Fruit fly (Drosophila melanogaster) whole organism, embryonic: Measurements from ENCODE around the gene CG1738.

ENCODE experiments used
- Antp ChIP-seq: fragments of 200-800 bp; sonication (Bioruptor generic); optimal IDR thresholded peaks from 3 replicates; lab custom pipeline; 2016; ENCODE audit warnings: missing biosample characterization, missing genetic modification characterization
- Blimp-1 ChIP-seq: fragments of 200-800 bp; sonication (Bioruptor generic); optimal IDR thresholded peaks from 3 replicates; lab custom pipeline; 2018; ENCODE audit warnings: missing biosample characterization, missing genetic modification characterization, mild to moderate bottlenecking, moderate library complexity, missing genetic modification reagents
- CG10274 ChIP-seq: fragments of 200-800 bp; sonication (Bioruptor generic); optimal IDR thresholded peaks from 3 replicates; lab custom pipeline; 2017; ENCODE audit warnings: missing biosample characterization, mild to moderate bottlenecking, missing genetic modification characterization
- CG12219 ChIP-seq: fragments of 200-800 bp; sonication (Bioruptor generic); optimal IDR thresholded peaks from 3 replicates; lab custom pipeline; 2018; ENCODE audit warnings: missing biosample characterization, mild to moderate bottlenecking, missing genetic modification characterization
- CG13424 ChIP-seq: fragments of 200-800 bp; sonication (Bioruptor generic); optimal IDR thresholded peaks from 2 replicates; lab custom pipeline; 2019; ENCODE audit warnings: missing biosample characterization, mild to moderate bottlenecking, missing genetic modification characterization, moderate library complexity
- CG14667 ChIP-seq: fragments of 200-800 bp; sonication (Bioruptor generic); IDR thresholded peaks from 2 replicates; pipeline ENCODE4 v1.3.6; 2022; ENCODE audit warnings: missing biosample characterization, missing genetic modification characterization
- CG14710 ChIP-seq: fragments of 200-800 bp; sonication (Bioruptor generic); optimal IDR thresholded peaks from 3 replicates; lab custom pipeline; 2019; ENCODE audit warnings: missing biosample characterization, mild to moderate bottlenecking, missing genetic modification characterization, moderate library complexity
- CG15601 ChIP-seq: fragments of 200-800 bp; sonication (Bioruptor generic); optimal IDR thresholded peaks from 3 replicates; lab custom pipeline; 2019; ENCODE audit warnings: missing biosample characterization, mild to moderate bottlenecking, missing genetic modification characterization, moderate library complexity
- CG17612 ChIP-seq: fragments of 200-800 bp; sonication (Bioruptor generic); IDR thresholded peaks from 2 replicates; pipeline ENCODE4 v1.3.6; 2022; ENCODE audit warnings: missing biosample characterization, missing genetic modification characterization
- CG18262 ChIP-seq: fragments of 200-800 bp; optimal IDR thresholded peaks from 3 replicates; lab custom pipeline; 2019; ENCODE audit warnings: missing biosample characterization, mild to moderate bottlenecking, missing genetic modification characterization, moderate library complexity
- CG18764 ChIP-seq: fragments of 200-800 bp; sonication (Bioruptor generic); optimal IDR thresholded peaks from 3 replicates; lab custom pipeline; 2016; ENCODE audit warnings: missing biosample characterization, missing genetic modification characterization
- CG2678 ChIP-seq: fragments of 200-800 bp; sonication (Bioruptor generic); optimal IDR thresholded peaks from 3 replicates; lab custom pipeline; 2019; ENCODE audit warnings: missing biosample characterization, mild to moderate bottlenecking, missing genetic modification characterization, moderate library complexity
- CG30403 ChIP-seq: fragments of 200-800 bp; sonication (Bioruptor generic); optimal IDR thresholded peaks from 3 replicates; lab custom pipeline; 2016; ENCODE audit warnings: missing biosample characterization, missing genetic modification characterization
- CG31388 ChIP-seq: fragments of 200-800 bp; sonication (Bioruptor generic); optimal IDR thresholded peaks from 2 replicates; lab custom pipeline; 2016; ENCODE audit warnings: missing biosample characterization, missing genetic modification characterization
- CG32772 ChIP-seq: fragments of 200-800 bp; sonication (Bioruptor generic); IDR thresholded peaks from 2 replicates; pipeline ENCODE4 v1.3.6; 2022; ENCODE audit warnings: missing biosample characterization, missing genetic modification characterization
- CG4360 ChIP-seq: fragments of 200-800 bp; sonication (Bioruptor generic); IDR thresholded peaks from 2 replicates; pipeline ENCODE4 v1.3.6; 2022; ENCODE audit warnings: missing biosample characterization, missing genetic modification characterization
- CG6813 ChIP-seq: fragments of 200-800 bp; sonication (Bioruptor generic); optimal IDR thresholded peaks from 2 replicates; lab custom pipeline; 2017; ENCODE audit warnings: missing biosample characterization, missing genetic modification characterization, mild to moderate bottlenecking, moderate library complexity, missing genetic modification reagents
- CG7372 ChIP-seq: fragments of 200-800 bp; sonication (Bioruptor generic); IDR thresholded peaks from 2 replicates; pipeline ENCODE4 v1.3.6; 2022; ENCODE audit warnings: missing biosample characterization, missing genetic modification characterization
- CG7839 ChIP-seq: fragments of 200-800 bp; sonication (Bioruptor generic); optimal IDR thresholded peaks from 3 replicates; lab custom pipeline; 2018; ENCODE audit warnings: missing biosample characterization, mild to moderate bottlenecking, missing genetic modification characterization, moderate library complexity
- CG9609 ChIP-seq: fragments of 200-800 bp; sonication (Bioruptor generic); optimal IDR thresholded peaks from 3 replicates; lab custom pipeline; 2016; ENCODE audit warnings: missing biosample characterization, missing genetic modification characterization
- CG9797 ChIP-seq: fragments of 200-800 bp; sonication (Bioruptor generic); optimal IDR thresholded peaks from 3 replicates; lab custom pipeline; 2018; ENCODE audit warnings: missing biosample characterization, mild to moderate bottlenecking, missing genetic modification characterization
- CG9817 ChIP-seq: fragments of 200-800 bp; sonication (Bioruptor generic); optimal IDR thresholded peaks from 2 replicates; lab custom pipeline; 2018; ENCODE audit warnings: missing biosample characterization, mild to moderate bottlenecking, missing genetic modification characterization, moderate library complexity
- Lhr ChIP-seq: fragments of 200-800 bp; sonication (Bioruptor generic); optimal IDR thresholded peaks from 3 replicates; lab custom pipeline; 2017; ENCODE audit warnings: mild to moderate bottlenecking, missing biosample characterization, missing genetic modification reagents, missing genetic modification characterization
- Oaz ChIP-seq: fragments of 200-800 bp; sonication (Bioruptor generic); IDR thresholded peaks from 2 replicates; pipeline ENCODE4 v1.3.6; 2022; ENCODE audit warnings: missing biosample characterization, missing genetic modification characterization
- PHDP ChIP-seq: fragments of 200-800 bp; sonication (Bioruptor generic); optimal IDR thresholded peaks from 3 replicates; lab custom pipeline; 2018; ENCODE audit warnings: missing biosample characterization, mild to moderate bottlenecking, missing genetic modification characterization, moderate library complexity
- Ravus ChIP-seq: fragments of 200-800 bp; sonication (Bioruptor generic); IDR thresholded peaks from 2 replicates; pipeline ENCODE4 v1.3.6; 2022; ENCODE audit warnings: missing biosample characterization, missing genetic modification characterization
- Trl ChIP-seq, 3 experiments: fragments of >200 bp in 2 of 3; fragments of 200-800 bp in 1 of 3; sonication (Bioruptor generic) in 1 of 3; optimal IDR thresholded peaks; 2 replicates in 1 of 3; 3 replicates in 2 of 3; lab custom pipeline; 2016 to 2017; ENCODE audit warnings: missing biosample characterization in 1 of 3, missing genetic modification characterization in 1 of 3
- Xrp1 ChIP-seq: fragments of 200-800 bp; sonication (Bioruptor generic); IDR thresholded peaks from 2 replicates; pipeline ENCODE4 v1.3.6; 2022; ENCODE audit warnings: missing biosample characterization, missing genetic modification characterization
- ara ChIP-seq: fragments of 200-800 bp; sonication (Bioruptor generic); IDR thresholded peaks from 2 replicates; pipeline ENCODE4 v1.3.6; 2022; ENCODE audit warnings: missing biosample characterization, missing genetic modification characterization
- br ChIP-seq: fragments of >200 bp; optimal IDR thresholded peaks from 2 replicates; lab custom pipeline; 2017
- cwo ChIP-seq: fragments of 200-800 bp; sonication (Bioruptor generic); optimal IDR thresholded peaks from 3 replicates; lab custom pipeline; 2017; ENCODE audit warnings: missing biosample characterization, missing genetic modification characterization, mild to moderate bottlenecking, moderate library complexity, missing genetic modification reagents
- danr ChIP-seq: fragments of 200-800 bp; sonication (Bioruptor generic); IDR thresholded peaks from 2 replicates; pipeline ENCODE4 v1.3.6; 2022; ENCODE audit warnings: missing biosample characterization, missing genetic modification characterization
- dmrt99B ChIP-seq: fragments of 200-800 bp; sonication (Bioruptor generic); optimal IDR thresholded peaks from 2 replicates; lab custom pipeline; 2018; ENCODE audit warnings: missing biosample characterization, mild to moderate bottlenecking, missing genetic modification characterization, moderate library complexity
- dysf ChIP-seq: fragments of 200-800 bp; sonication (Bioruptor generic); IDR thresholded peaks from 3 replicates; pipeline ENCODE4 v1.3.6; 2022; ENCODE audit warnings: missing biosample characterization, missing genetic modification characterization
- exex ChIP-seq: fragments of 200-800 bp; sonication (Bioruptor generic); optimal IDR thresholded peaks from 4 replicates; lab custom pipeline; 2018; ENCODE audit warnings: missing biosample characterization, mild to moderate bottlenecking, missing genetic modification characterization, moderate library complexity
- gem ChIP-seq: fragments of 200-800 bp; sonication (Bioruptor generic); optimal IDR thresholded peaks from 2 replicates; lab custom pipeline; 2019; ENCODE audit warnings: missing biosample characterization, mild to moderate bottlenecking, missing genetic modification characterization, moderate library complexity
- gro ChIP-seq: fragments of 200-800 bp; sonication (Bioruptor generic); optimal IDR thresholded peaks from 2 replicates; lab custom pipeline; 2016; ENCODE audit warnings: missing biosample characterization, missing genetic modification characterization
- hb ChIP-seq: fragments of 200-800 bp; sonication (Bioruptor generic); IDR thresholded peaks from 3 replicates; pipeline ENCODE4 v1.3.6; 2022; ENCODE audit warnings: missing biosample characterization, missing genetic modification characterization; ENCODE audit not compliant: partially characterized antibody
- hth ChIP-seq: fragments of >200 bp; optimal IDR thresholded peaks from 2 replicates; lab custom pipeline; 2017; ENCODE audit warnings: inconsistent platforms
- lab ChIP-seq: fragments of 200-800 bp; sonication (Bioruptor generic); optimal IDR thresholded peaks from 3 replicates; lab custom pipeline; 2017; ENCODE audit warnings: missing biosample characterization, missing genetic modification characterization, mild to moderate bottlenecking, moderate library complexity, missing genetic modification reagents
- pros ChIP-seq: fragments of 200-800 bp; sonication (Bioruptor generic); optimal IDR thresholded peaks from 3 replicates; lab custom pipeline; 2019; ENCODE audit warnings: missing biosample characterization, mild to moderate bottlenecking, missing genetic modification characterization, moderate library complexity
- repo ChIP-seq: fragments of 200-800 bp; sonication (Bioruptor generic); optimal IDR thresholded peaks from 2 replicates; lab custom pipeline; 2016; ENCODE audit warnings: missing biosample characterization, missing genetic modification characterization
- sna ChIP-seq: fragments of 200-800 bp; sonication (Bioruptor generic); IDR thresholded peaks from 2 replicates; pipeline ENCODE4 v1.3.6; 2022; ENCODE audit warnings: missing biosample characterization, missing genetic modification characterization; ENCODE audit not compliant: partially characterized antibody
- ssp ChIP-seq: fragments of 200-800 bp; sonication (Bioruptor generic); IDR thresholded peaks from 2 replicates; pipeline ENCODE4 v1.3.6; 2022; ENCODE audit warnings: missing biosample characterization, missing genetic modification characterization
- sug ChIP-seq: fragments of 200-800 bp; optimal IDR thresholded peaks from 2 replicates; lab custom pipeline; 2019; ENCODE audit warnings: missing biosample characterization, mild to moderate bottlenecking, missing genetic modification characterization, moderate library complexity
- tap ChIP-seq: fragments of 200-800 bp; optimal IDR thresholded peaks from 3 replicates; lab custom pipeline; 2019; ENCODE audit warnings: missing biosample characterization, mild to moderate bottlenecking, missing genetic modification characterization, moderate library complexity
- trem ChIP-seq: fragments of 200-800 bp; optimal IDR thresholded peaks from 3 replicates; lab custom pipeline; 2019; ENCODE audit warnings: missing biosample characterization, mild to moderate bottlenecking, missing genetic modification characterization, moderate library complexity
- trh ChIP-seq: fragments of 200-800 bp; sonication (Bioruptor generic); optimal IDR thresholded peaks from 2 replicates; lab custom pipeline; 2016; ENCODE audit warnings: missing biosample characterization, missing genetic modification characterization
- unpg ChIP-seq: fragments of 200-800 bp; sonication (Bioruptor generic); optimal IDR thresholded peaks from 3 replicates; lab custom pipeline; 2018; ENCODE audit warnings: missing biosample characterization, mild to moderate bottlenecking, missing genetic modification characterization, moderate library complexity
- zfh1 ChIP-seq: fragments of 200-800 bp; sonication (Bioruptor generic); IDR thresholded peaks from 3 replicates; pipeline ENCODE4 v1.3.6; 2022; ENCODE audit warnings: missing biosample characterization, missing genetic modification characterization

CG1738 gene

dm6 chrX:11391364-11391915, 42.6 kb downstream of the CG1738 start (continued):
- TF ChIP-seq cwo (peak; percentile 5), lab (GFP tag; lab: Kevin White, UChicago) (peak; percentile 58), Blimp-1 (GFP tag; lab: Kevin White, UChicago) (no peak), gro (peak; percentile 10), ssp (GFP tag; lab: Robert Waterston, UW) (peak; percentile 35; the same call in 1 of the 2 replicates), gem (tag; lab: Kevin White, UChicago) (peak; percentile 59), ara (no peak), CG32772 (GFP tag; lab: Robert Waterston, UW) (0 out of 2 replicates have a peak, but pooled peaks have one; percentile 24), unpg (peak; percentile 57), CG13424 (peak; percentile 44), Ravus (GFP tag; lab: Robert Waterston, UW) (peak; percentile 38), Trl (optimal IDR thresholded peaks at IDR 0.05; lab: Kevin White, UChicago) (no peak), Trl (GFP tag; optimal IDR thresholded peaks at IDR 0.05; lab: Kevin White, UChicago) (peak; percentile 1), CG14710 (tag; lab: Kevin White, UChicago) (no peak), CG9817 (tag; lab: Kevin White, UChicago) (peak; percentile 64), trh (GFP tag; lab: Kevin White, UChicago) (no peak), Antp (GFP tag; lab: Kevin White, UChicago) (peak; percentile 43), CG6813 (GFP tag; lab: Kevin White, UChicago) (no peak), CG31388 (GFP tag; lab: Kevin White, UChicago) (no peak), tap (no peak), CG7372 (GFP tag; lab: Robert Waterston, UW) (peak; percentile 19; the same call in 1 of the 2 replicates), CG9609 (GFP tag; lab: Kevin White, UChicago) (peak; percentile 47), dysf (GFP tag; lab: Robert Waterston, UW) (peak; percentile 79), br (lab: Kevin White, UChicago) (no peak), CG18262 (tag; lab: Kevin White, UChicago) (no peak), CG30403 (GFP tag; lab: Kevin White, UChicago) (no peak), pros (GFP tag; lab: Kevin White, UChicago) (no peak), repo (GFP tag; lab: Kevin White, UChicago) (no peak), Lhr (GFP tag; lab: Kevin White, UChicago) (no peak), CG14667 (GFP tag; lab: Robert Waterston, UW) (peak; percentile 29; the same call in 1 of the 2 replicates), danr (GFP tag; lab: Robert Waterston, UW) (0 out of 2 replicates have a peak, but pooled peaks have one; percentile 10), CG7839 (tag; lab: Kevin White, UChicago) (peak; percentile 42), hth (lab: Kevin White, UChicago) (no peak), hb (GFP tag; lab: Robert Waterston, UW) (no peak), CG17612 (peak; percentile 42; the same call in 1 of the 2 replicates), CG10274 (GFP tag; lab: Kevin White, UChicago) (no peak), trem (no peak), exex (tag; lab: Kevin White, UChicago) (no peak), sug (tag; lab: Kevin White, UChicago) (peak; percentile 11), CG2678 (tag; lab: Kevin White, UChicago) (peak; percentile 59), CG15601 (no peak), CG18764 (GFP tag; lab: Kevin White, UChicago) (no peak), sna (GFP tag; lab: Robert Waterston, UW) (no peak), Xrp1 (peak; percentile 48; the same call in 1 of the 2 replicates), dmrt99B (tag; lab: Kevin White, UChicago) (no peak), Oaz (GFP tag; lab: Robert Waterston, UW) (peak; percentile 57), zfh1 (GFP tag; lab: Robert Waterston, UW) (peak; percentile 35; the same call in 1 of the 3 replicates), PHDP (tag; lab: Kevin White, UChicago) (peak; percentile 33), CG12219 (GFP tag; lab: Kevin White, UChicago) (peak; percentile 24), CG4360 (peak; percentile 96), CG9797 (no peak)
